Fruit fly (Drosophila melanogaster) whole organism, embryonic: ENCODE measurements around the gene CG6168.

Experiments used
- Bteb2 ChIP-seq: fragments of 200-800 bp; sonication (Bioruptor generic); optimal IDR thresholded peaks from 2 replicates; lab custom pipeline; 2016; ENCODE audit warnings: missing biosample characterization, missing genetic modification characterization
- CG10147 ChIP-seq: fragments of 200-800 bp; sonication (Bioruptor generic); optimal IDR thresholded peaks from 2 replicates; lab custom pipeline; 2019; ENCODE audit warnings: missing biosample characterization, mild to moderate bottlenecking, missing genetic modification characterization, moderate library complexity
- CG10321 ChIP-seq: fragments of 200-800 bp; sonication (Bioruptor generic); IDR thresholded peaks from 2 replicates; pipeline ENCODE4 v1.3.6; 2022; ENCODE audit warnings: missing biosample characterization, missing genetic modification characterization
- CG11456 ChIP-seq: fragments of 200-800 bp; sonication (Bioruptor generic); IDR thresholded peaks from 3 replicates; pipeline ENCODE4 v1.3.6; 2022; ENCODE audit warnings: missing biosample characterization, missing genetic modification characterization
- CG13624 ChIP-seq: fragments of 200-800 bp; sonication (Bioruptor generic); optimal IDR thresholded peaks from 2 replicates; lab custom pipeline; 2016; ENCODE audit warnings: missing biosample characterization, missing genetic modification characterization
- CG13775 ChIP-seq: fragments of 200-800 bp; sonication (Bioruptor generic); optimal IDR thresholded peaks from 3 replicates; lab custom pipeline; 2017; ENCODE audit warnings: missing biosample characterization, mild to moderate bottlenecking, missing genetic modification characterization
- CG13894 ChIP-seq: fragments of 200-800 bp; sonication (Bioruptor generic); optimal IDR thresholded peaks from 3 replicates; lab custom pipeline; 2018; ENCODE audit warnings: missing biosample characterization, mild to moderate bottlenecking, missing genetic modification characterization, moderate library complexity
- CG14014 ChIP-seq: fragments of 200-800 bp; sonication (Bioruptor generic); IDR thresholded peaks from 2 replicates; pipeline ENCODE4 v1.3.6; 2022; ENCODE audit warnings: missing biosample characterization, missing genetic modification characterization
- CG14441 ChIP-seq: fragments of 200-800 bp; sonication (Bioruptor generic); IDR thresholded peaks from 2 replicates; pipeline ENCODE4 v1.3.6; 2022; ENCODE audit warnings: missing biosample characterization, missing genetic modification characterization
- CG1529 ChIP-seq: fragments of 200-800 bp; sonication (Bioruptor generic); optimal IDR thresholded peaks from 3 replicates; lab custom pipeline; 2018; ENCODE audit warnings: missing biosample characterization, missing genetic modification characterization
- CG15479 ChIP-seq: fragments of 200-800 bp; sonication (Bioruptor generic); optimal IDR thresholded peaks from 3 replicates; lab custom pipeline; 2019; ENCODE audit warnings: missing biosample characterization, mild to moderate bottlenecking, missing genetic modification characterization, moderate library complexity
- CG1602 ChIP-seq: fragments of 200-800 bp; sonication (Bioruptor generic); optimal IDR thresholded peaks from 3 replicates; lab custom pipeline; 2016; ENCODE audit warnings: missing biosample characterization, missing genetic modification characterization
- CG1603 ChIP-seq: fragments of 200-800 bp; sonication (Bioruptor generic); optimal IDR thresholded peaks from 2 replicates; lab custom pipeline; 2019; ENCODE audit warnings: missing biosample characterization, mild to moderate bottlenecking, missing genetic modification characterization, moderate library complexity
- CG17802 ChIP-seq: fragments of 200-800 bp; sonication (Bioruptor generic); optimal IDR thresholded peaks from 2 replicates; lab custom pipeline; 2018; ENCODE audit warnings: missing biosample characterization, mild to moderate bottlenecking, missing genetic modification characterization, moderate library complexity
- CG17829 ChIP-seq: fragments of 200-800 bp; optimal IDR thresholded peaks from 2 replicates; lab custom pipeline; 2019; ENCODE audit warnings: missing biosample characterization, mild to moderate bottlenecking, missing genetic modification characterization, moderate library complexity
- CG17912 ChIP-seq: fragments of 200-800 bp; sonication (Bioruptor generic); optimal IDR thresholded peaks from 2 replicates; lab custom pipeline; 2018; ENCODE audit warnings: missing biosample characterization, mild to moderate bottlenecking, missing genetic modification characterization
- CG18599 ChIP-seq: fragments of 200-800 bp; sonication (Bioruptor generic); optimal IDR thresholded peaks from 3 replicates; lab custom pipeline; 2017; ENCODE audit warnings: missing biosample characterization, missing genetic modification characterization, mild to moderate bottlenecking, moderate library complexity, missing genetic modification reagents
- CG2875 ChIP-seq: fragments of 200-800 bp; sonication (Bioruptor generic); optimal IDR thresholded peaks from 2 replicates; lab custom pipeline; 2017; ENCODE audit warnings: missing biosample characterization, mild to moderate bottlenecking, missing genetic modification characterization, missing genetic modification reagents
- CG30431 ChIP-seq: fragments of 200-800 bp; sonication (Bioruptor generic); optimal IDR thresholded peaks from 2 replicates; lab custom pipeline; 2017; ENCODE audit warnings: missing biosample characterization, missing genetic modification characterization
- CG31224 ChIP-seq: fragments of 200-800 bp; sonication (Bioruptor generic); IDR thresholded peaks from 2 replicates; pipeline ENCODE4 v1.3.6; 2022; ENCODE audit warnings: missing biosample characterization, missing genetic modification characterization
- CG3163 ChIP-seq: fragments of 200-800 bp; sonication (Bioruptor generic); optimal IDR thresholded peaks from 3 replicates; lab custom pipeline; 2016; ENCODE audit warnings: missing biosample characterization, missing genetic modification characterization
- CG34376 ChIP-seq: fragments of 200-800 bp; sonication (Bioruptor generic); optimal IDR thresholded peaks from 2 replicates; lab custom pipeline; 2018; ENCODE audit warnings: missing biosample characterization, mild to moderate bottlenecking, missing genetic modification characterization
- CG42726 ChIP-seq: fragments of 200-800 bp; sonication (Bioruptor generic); IDR thresholded peaks from 2 replicates; pipeline ENCODE4 v1.3.6; 2022; ENCODE audit warnings: missing biosample characterization, missing genetic modification characterization; ENCODE audit not compliant: partially characterized antibody
- CG7556 ChIP-seq: fragments of 200-800 bp; sonication (Bioruptor generic); optimal IDR thresholded peaks from 2 replicates; lab custom pipeline; 2017; ENCODE audit warnings: missing biosample characterization, mild to moderate bottlenecking, missing genetic modification characterization
- CG8388 ChIP-seq: fragments of 200-800 bp; sonication (Bioruptor generic); optimal IDR thresholded peaks from 2 replicates; lab custom pipeline; 2019; ENCODE audit warnings: missing biosample characterization, mild to moderate bottlenecking, missing genetic modification characterization, moderate library complexity
- CG9437 ChIP-seq: fragments of 200-800 bp; sonication (Bioruptor generic); optimal IDR thresholded peaks from 2 replicates; lab custom pipeline; 2018; ENCODE audit warnings: missing biosample characterization, mild to moderate bottlenecking, missing genetic modification characterization
- Dll ChIP-seq: fragments of 200-800 bp; sonication (Bioruptor generic); IDR thresholded peaks from 4 replicates; pipeline ENCODE4 v1.3.6; 2022; ENCODE audit warnings: missing biosample characterization, missing genetic modification characterization; ENCODE audit not compliant: partially characterized antibody
- Ets65A ChIP-seq: fragments of 200-800 bp; sonication (Bioruptor generic); peaks from one replicate; lab custom pipeline; 2016; ENCODE audit warnings: missing biosample characterization, missing genetic modification characterization
- Fer1 ChIP-seq: fragments of 200-800 bp; sonication (Bioruptor generic); optimal IDR thresholded peaks from 2 replicates; lab custom pipeline; 2017; ENCODE audit warnings: missing biosample characterization, mild to moderate bottlenecking, missing genetic modification characterization
- GATAe ChIP-seq: fragments of 200-800 bp; sonication (Bioruptor generic); conservative IDR thresholded peaks from 2 replicates; pipeline ENCODE4 v1.3.6; 2022; ENCODE audit warnings: missing biosample characterization, missing genetic modification characterization
- Hand ChIP-seq: fragments of 200-800 bp; sonication (Bioruptor generic); optimal IDR thresholded peaks from 2 replicates; lab custom pipeline; 2017; ENCODE audit warnings: mild to moderate bottlenecking, missing biosample characterization, missing genetic modification reagents, missing genetic modification characterization
- MBD-R2 ChIP-seq: fragments of 200-800 bp; sonication (Bioruptor generic); IDR thresholded peaks from 2 replicates; pipeline ENCODE4 v1.3.6; 2022; ENCODE audit warnings: missing biosample characterization, missing genetic modification characterization
- Sry-β ChIP-seq: fragments of 200-800 bp; sonication (Bioruptor generic); optimal IDR thresholded peaks from 2 replicates; lab custom pipeline; 2018; ENCODE audit warnings: missing biosample characterization, mild to moderate bottlenecking, missing genetic modification characterization, moderate library complexity
- TFAM ChIP-seq: fragments of 200-800 bp; sonication (Bioruptor generic); optimal IDR thresholded peaks from 2 replicates; lab custom pipeline; 2017; ENCODE audit warnings: missing biosample characterization, missing genetic modification characterization, inconsistent platforms
- az2 ChIP-seq: fragments of 200-800 bp; sonication (Bioruptor generic); optimal IDR thresholded peaks from 3 replicates; lab custom pipeline; 2016; ENCODE audit warnings: missing biosample characterization, missing genetic modification characterization
- chif ChIP-seq, 2 experiments: fragments of 200-800 bp; sonication (Bioruptor generic); optimal IDR thresholded peaks; 3 replicates each; lab custom pipeline; 2016; ENCODE audit warnings: missing biosample characterization in 2 of 2, missing genetic modification characterization in 2 of 2
- corto ChIP-seq: fragments of 200-800 bp; sonication (Bioruptor generic); optimal IDR thresholded peaks from 2 replicates; lab custom pipeline; 2016; ENCODE audit warnings: missing biosample characterization, mild to moderate bottlenecking, missing genetic modification characterization, moderate library complexity
- emc ChIP-seq: fragments of 200-800 bp; sonication (Bioruptor generic); optimal IDR thresholded peaks from 2 replicates; lab custom pipeline; 2016; ENCODE audit warnings: missing biosample characterization, missing genetic modification characterization
- fd64A ChIP-seq: fragments of 200-800 bp; sonication (Bioruptor generic); optimal IDR thresholded peaks from 3 replicates; lab custom pipeline; 2018; ENCODE audit warnings: missing biosample characterization, mild to moderate bottlenecking, missing genetic modification characterization
- h ChIP-seq: fragments of >200 bp; optimal IDR thresholded peaks from 2 replicates; lab custom pipeline; 2017
- hkb ChIP-seq, 2 experiments: fragments of 200-800 bp in 1 of 2; fragments of >200 bp in 1 of 2; sonication (Bioruptor generic) in 1 of 2; IDR thresholded peaks in 1 of 2; optimal IDR thresholded peaks in 1 of 2; 2 replicates each; pipeline versions ENCODE4 v1.3.6 to Lab custom; 2017 to 2022; ENCODE audit warnings: missing biosample characterization in 1 of 2, missing genetic modification characterization in 1 of 2
- jumu ChIP-seq: fragments of 200-800 bp; sonication (Bioruptor generic); optimal IDR thresholded peaks from 3 replicates; lab custom pipeline; 2016; ENCODE audit warnings: missing biosample characterization, missing genetic modification characterization
- odd ChIP-seq: fragments of 200-800 bp; sonication (Bioruptor generic); optimal IDR thresholded peaks from 2 replicates; lab custom pipeline; 2017; ENCODE audit warnings: missing biosample characterization, mild to moderate bottlenecking, missing genetic modification characterization
- org-1 ChIP-seq: fragments of 200-800 bp; sonication (Bioruptor generic); optimal IDR thresholded peaks from 2 replicates; lab custom pipeline; 2017; ENCODE audit warnings: missing biosample characterization, missing genetic modification characterization
- repo ChIP-seq: fragments of 200-800 bp; sonication (Bioruptor generic); optimal IDR thresholded peaks from 2 replicates; lab custom pipeline; 2016; ENCODE audit warnings: missing biosample characterization, missing genetic modification characterization
- stwl ChIP-seq: fragments of 200-800 bp; sonication (Bioruptor generic); optimal IDR thresholded peaks from 3 replicates; lab custom pipeline; 2018; ENCODE audit warnings: missing biosample characterization, mild to moderate bottlenecking, missing genetic modification characterization, moderate library complexity
- tin ChIP-seq: fragments of 200-800 bp; sonication (Bioruptor generic); optimal IDR thresholded peaks from 3 replicates; lab custom pipeline; 2016; ENCODE audit warnings: missing biosample characterization, missing genetic modification characterization
- tio ChIP-seq: fragments of 200-800 bp; sonication (Bioruptor generic); optimal IDR thresholded peaks from 2 replicates; lab custom pipeline; 2017; ENCODE audit warnings: missing biosample characterization, missing genetic modification characterization, inconsistent platforms
- zf30C ChIP-seq: fragments of 200-800 bp; sonication (Bioruptor generic); optimal IDR thresholded peaks from 3 replicates; lab custom pipeline; 2018; ENCODE audit warnings: missing biosample characterization, mild to moderate bottlenecking, missing genetic modification characterization

The CG6168 gene

DNA sequence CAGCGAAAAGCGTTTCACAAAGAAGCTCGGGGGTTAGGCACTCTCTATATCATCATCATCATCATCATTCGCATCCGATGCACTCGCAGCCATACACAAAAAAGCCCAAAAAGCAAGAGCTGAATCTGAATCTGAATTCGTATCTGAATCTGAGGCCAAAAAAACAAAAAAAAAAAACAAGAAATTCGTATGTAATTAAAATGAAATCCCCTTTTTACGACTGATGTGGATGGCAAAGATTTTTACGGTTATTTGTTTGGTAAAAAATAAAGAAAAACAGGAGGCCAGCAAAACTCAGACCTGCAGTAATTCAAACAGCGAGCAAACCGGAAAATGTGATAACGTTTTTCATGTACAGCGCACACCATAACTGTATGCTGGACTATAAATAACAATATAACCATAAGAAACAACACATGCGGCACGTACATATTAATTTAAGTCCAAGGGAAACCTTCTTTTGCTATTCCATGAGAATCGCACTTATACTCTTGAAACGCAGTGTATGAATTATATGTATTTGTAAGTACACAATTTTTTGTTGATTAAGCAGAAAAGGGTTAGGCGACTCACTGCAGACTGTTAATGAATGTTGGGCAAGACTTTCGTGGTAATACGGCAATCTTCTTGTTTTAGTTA, 2.9 kb downstream of the CG6168 start (continued):
- TF ChIP-seq Hand (GFP tag; lab: Kevin White, UChicago) (peak; percentile 31), CG13894 (tag; lab: Kevin White, UChicago) (peak; percentile 61), az2 (GFP tag; lab: Kevin White, UChicago) (peak; percentile 90), CG17802 (tag; lab: Kevin White, UChicago) (peak; percentile 63), h (no peak), CG17829 (tag; lab: Kevin White, UChicago) (peak; percentile 88), CG11456 (peak; percentile 93), CG7556 (GFP tag; lab: Kevin White, UChicago) (peak; percentile 70), TFAM (GFP tag; lab: Kevin White, UChicago) (peak; percentile 68), Sry-β (GFP tag; lab: Kevin White, UChicago) (peak; percentile 34), GATAe (GFP tag; lab: Robert Waterston, UW) (peak; percentile 72), jumu (peak; percentile 69), odd (peak; percentile 68), CG10147 (GFP tag; lab: Kevin White, UChicago) (peak; percentile 79), corto (GFP tag; lab: Kevin White, UChicago) (peak; percentile 67), chif (GFP tag; optimal IDR thresholded peaks at IDR 0.05; lab: Kevin White, UChicago) (peak; percentile 82 to 90), CG9437 (GFP tag; lab: Kevin White, UChicago) (peak; percentile 75), CG13624 (GFP tag; lab: Kevin White, UChicago) (peak; percentile 80), CG42726 (GFP tag; lab: Robert Waterston, UW) (no peak), Dll (GFP tag; lab: Robert Waterston, UW) (no peak), fd64A (GFP tag; lab: Kevin White, UChicago) (peak; percentile 82), CG1602 (peak; percentile 76), emc (GFP tag; lab: Kevin White, UChicago) (peak; percentile 61), CG1603 (tag; lab: Kevin White, UChicago) (peak; percentile 92), CG31224 (GFP tag; lab: Robert Waterston, UW) (peak; percentile 76), MBD-R2 (GFP tag; lab: Robert Waterston, UW) (peak; percentile 80), CG3163 (GFP tag; lab: Kevin White, UChicago) (peak; percentile 45), org-1 (GFP tag; lab: Kevin White, UChicago) (peak; percentile 75), CG8388 (GFP tag; lab: Kevin White, UChicago) (peak; percentile 83), Bteb2 (GFP tag; lab: Kevin White, UChicago) (peak; percentile 54), CG30431 (GFP tag; lab: Kevin White, UChicago) (peak; percentile 80), CG2875 (peak; percentile 66), zf30C (GFP tag; lab: Kevin White, UChicago) (no peak), Fer1 (GFP tag; lab: Kevin White, UChicago) (peak; percentile 83), tio (GFP tag; lab: Kevin White, UChicago) (peak; percentile 80), stwl (tag; lab: Kevin White, UChicago) (peak; percentile 18), Ets65A (peak; percentile 98), CG15479 (no peak), CG18599 (peak; percentile 85), hkb (optimal IDR thresholded peaks at IDR 0.05; lab: Kevin White, UChicago) (no peak), hkb (GFP tag; IDR thresholded peaks at IDR 0.05; lab: Robert Waterston, UW) (peak; percentile 95), CG17912 (GFP tag; lab: Kevin White, UChicago) (peak; percentile 34), repo (GFP tag; lab: Kevin White, UChicago) (peak; percentile 77), CG10321 (peak; percentile 63; the same call in 1 of the 2 replicates), CG14441 (GFP tag; lab: Robert Waterston, UW) (peak; percentile 88), tin (GFP tag; lab: Kevin White, UChicago) (peak; percentile 83), CG14014 (GFP tag; lab: Robert Waterston, UW) (peak; percentile 90), CG34376 (no peak), CG13775 (GFP tag; lab: Kevin White, UChicago) (peak; percentile 59), CG1529 (GFP tag; lab: Kevin White, UChicago) (peak; percentile 79)
